Fruit fly (Drosophila melanogaster) whole organism, embryonic: ENCODE measurements around the gene neur.

Experiments used
- CG16813 ChIP-seq: fragments of 200-800 bp; sonication (Bioruptor generic); IDR thresholded peaks from 3 replicates; pipeline ENCODE4 v1.3.6; 2022; ENCODE audit warnings: missing biosample characterization, missing genetic modification characterization; ENCODE audit not compliant: partially characterized antibody
- ERR ChIP-seq: fragments of 200-800 bp; sonication (Bioruptor generic); optimal IDR thresholded peaks from 2 replicates; lab custom pipeline; 2016; ENCODE audit warnings: missing biosample characterization, missing genetic modification characterization

dm6 chr3R:9014859-9015466 lies 24.3 kb downstream of the neur start, which contains the start of the genes Kcmf1, Sf3b5 and CG11986:
- no peak for TF ChIP-seq ERR
- TF ChIP-seq CG16813 (GFP tag; lab: Robert Waterston, UW), result no peak
